Fruit fly (Drosophila melanogaster) whole organism, embryonic: ENCODE results near the gene ND-39.

Experiments used
- BtbVII ChIP-seq: fragments of 200-800 bp; sonication (Bioruptor generic); optimal IDR thresholded peaks from 3 replicates; lab custom pipeline; 2017; ENCODE audit warnings: missing biosample characterization, mild to moderate bottlenecking, missing genetic modification characterization
- CG10366 ChIP-seq: fragments of 200-800 bp; sonication (Bioruptor generic); IDR thresholded peaks from 2 replicates; pipeline ENCODE4 v1.3.6; 2022; ENCODE audit warnings: missing biosample characterization, missing genetic modification characterization
- CG12391 ChIP-seq: fragments of 200-800 bp; sonication (Bioruptor generic); optimal IDR thresholded peaks from 3 replicates; lab custom pipeline; 2018; ENCODE audit warnings: missing biosample characterization, mild to moderate bottlenecking, missing genetic modification characterization, moderate library complexity
- CG12659 ChIP-seq: fragments of 200-800 bp; sonication (Bioruptor generic); optimal IDR thresholded peaks from 3 replicates; lab custom pipeline; 2017; ENCODE audit warnings: mild to moderate bottlenecking, missing biosample characterization, missing genetic modification reagents, missing genetic modification characterization
- CG12744 ChIP-seq: fragments of 200-800 bp; sonication (Bioruptor generic); optimal IDR thresholded peaks from 2 replicates; lab custom pipeline; 2016; ENCODE audit warnings: missing biosample characterization, missing genetic modification characterization
- CG14441 ChIP-seq: fragments of 200-800 bp; sonication (Bioruptor generic); IDR thresholded peaks from 2 replicates; pipeline ENCODE4 v1.3.6; 2022; ENCODE audit warnings: missing biosample characterization, missing genetic modification characterization
- CG1529 ChIP-seq: fragments of 200-800 bp; sonication (Bioruptor generic); optimal IDR thresholded peaks from 3 replicates; lab custom pipeline; 2018; ENCODE audit warnings: missing biosample characterization, missing genetic modification characterization
- CG16813 ChIP-seq: fragments of 200-800 bp; sonication (Bioruptor generic); IDR thresholded peaks from 3 replicates; pipeline ENCODE4 v1.3.6; 2022; ENCODE audit warnings: missing biosample characterization, missing genetic modification characterization; ENCODE audit not compliant: partially characterized antibody
- CG17612 ChIP-seq: fragments of 200-800 bp; sonication (Bioruptor generic); IDR thresholded peaks from 2 replicates; pipeline ENCODE4 v1.3.6; 2022; ENCODE audit warnings: missing biosample characterization, missing genetic modification characterization
- CG2199 ChIP-seq: fragments of 200-800 bp; sonication (Bioruptor generic); IDR thresholded peaks from 3 replicates; pipeline ENCODE4 v1.3.6; 2022; ENCODE audit warnings: missing biosample characterization, missing genetic modification characterization
- CG2202 ChIP-seq: fragments of 200-800 bp; sonication (Bioruptor generic); optimal IDR thresholded peaks from 2 replicates; lab custom pipeline; 2018; ENCODE audit warnings: missing biosample characterization, mild to moderate bottlenecking, missing genetic modification characterization
- CG30020 ChIP-seq: fragments of 200-800 bp; optimal IDR thresholded peaks from 2 replicates; lab custom pipeline; 2019; ENCODE audit warnings: missing biosample characterization, mild to moderate bottlenecking, missing genetic modification characterization, moderate library complexity
- CG33557 ChIP-seq: fragments of 200-800 bp; sonication (Bioruptor generic); optimal IDR thresholded peaks from 2 replicates; lab custom pipeline; 2019; ENCODE audit warnings: missing biosample characterization, mild to moderate bottlenecking, missing genetic modification characterization, moderate library complexity
- CG4282 ChIP-seq: fragments of 200-800 bp; sonication (Bioruptor generic); optimal IDR thresholded peaks from 2 replicates; lab custom pipeline; 2016; ENCODE audit warnings: missing biosample characterization, missing genetic modification characterization
- CG4328 ChIP-seq: fragments of 200-800 bp; sonication (Bioruptor generic); optimal IDR thresholded peaks from 3 replicates; lab custom pipeline; 2017; ENCODE audit warnings: missing biosample characterization, missing genetic modification reagents, missing genetic modification characterization
- CG4854 ChIP-seq: fragments of 200-800 bp; sonication (Bioruptor generic); optimal IDR thresholded peaks from 2 replicates; lab custom pipeline; 2016; ENCODE audit warnings: missing biosample characterization, missing genetic modification characterization, inconsistent platforms
- CG6813 ChIP-seq: fragments of 200-800 bp; sonication (Bioruptor generic); optimal IDR thresholded peaks from 2 replicates; lab custom pipeline; 2017; ENCODE audit warnings: missing biosample characterization, missing genetic modification characterization, mild to moderate bottlenecking, moderate library complexity, missing genetic modification reagents
- CG8388 ChIP-seq: fragments of 200-800 bp; sonication (Bioruptor generic); optimal IDR thresholded peaks from 2 replicates; lab custom pipeline; 2019; ENCODE audit warnings: missing biosample characterization, mild to moderate bottlenecking, missing genetic modification characterization, moderate library complexity
- CG8924 ChIP-seq: fragments of 200-800 bp; optimal IDR thresholded peaks from 3 replicates; lab custom pipeline; 2019; ENCODE audit warnings: missing biosample characterization, mild to moderate bottlenecking, missing genetic modification characterization, moderate library complexity
- CG8944 ChIP-seq: fragments of 200-800 bp; sonication (Bioruptor generic); optimal IDR thresholded peaks from 3 replicates; lab custom pipeline; 2016; ENCODE audit warnings: missing biosample characterization, missing genetic modification characterization
- CG9727 ChIP-seq: fragments of 200-800 bp; sonication (Bioruptor generic); optimal IDR thresholded peaks from 3 replicates; lab custom pipeline; 2017; ENCODE audit warnings: missing biosample characterization, mild to moderate bottlenecking, missing genetic modification characterization
- Camta ChIP-seq: fragments of 200-800 bp; sonication (Bioruptor generic); optimal IDR thresholded peaks from 2 replicates; lab custom pipeline; 2016; ENCODE audit warnings: missing biosample characterization, missing genetic modification characterization
- Fer2 ChIP-seq: fragments of 200-800 bp; sonication (Bioruptor generic); optimal IDR thresholded peaks from 2 replicates; lab custom pipeline; 2018; ENCODE audit warnings: missing biosample characterization, mild to moderate bottlenecking, missing genetic modification characterization, moderate library complexity
- Fer3 ChIP-seq: fragments of 200-800 bp; sonication (Bioruptor generic); optimal IDR thresholded peaks from 2 replicates; lab custom pipeline; 2018; ENCODE audit warnings: missing biosample characterization, mild to moderate bottlenecking, missing genetic modification characterization, moderate library complexity
- HLH3B ChIP-seq: fragments of 200-800 bp; sonication (Bioruptor generic); IDR thresholded peaks from 2 replicates; pipeline ENCODE4 v1.3.6; 2022; ENCODE audit warnings: missing biosample characterization, missing genetic modification characterization
- Hsf ChIP-seq: fragments of 200-800 bp; sonication (Bioruptor generic); optimal IDR thresholded peaks from 3 replicates; lab custom pipeline; 2016; ENCODE audit warnings: missing biosample characterization, missing genetic modification characterization
- Nf-YC ChIP-seq: fragments of 200-800 bp; optimal IDR thresholded peaks from 3 replicates; lab custom pipeline; 2019; ENCODE audit warnings: missing biosample characterization, mild to moderate bottlenecking, missing genetic modification characterization, moderate library complexity
- Rx ChIP-seq: fragments of 200-800 bp; sonication (Bioruptor generic); IDR thresholded peaks from 2 replicates; pipeline ENCODE4 v1.3.6; 2022; ENCODE audit warnings: missing biosample characterization, missing genetic modification characterization
- Scr ChIP-seq: fragments of 200-800 bp; sonication (Bioruptor generic); IDR thresholded peaks from 2 replicates; pipeline ENCODE4 v1.3.6; 2022; ENCODE audit warnings: missing biosample characterization, missing genetic modification characterization; ENCODE audit not compliant: partially characterized antibody
- Spps ChIP-seq: fragments of 200-800 bp; sonication (Bioruptor generic); optimal IDR thresholded peaks from 2 replicates; lab custom pipeline; 2018; ENCODE audit warnings: missing biosample characterization, mild to moderate bottlenecking, missing genetic modification characterization
- amos ChIP-seq: fragments of 200-800 bp; sonication (Bioruptor generic); IDR thresholded peaks from 2 replicates; pipeline ENCODE4 v1.3.6; 2022; ENCODE audit warnings: missing biosample characterization, missing genetic modification characterization; ENCODE audit not compliant: partially characterized antibody
- crol ChIP-seq: fragments of 200-800 bp; sonication (Bioruptor generic); IDR thresholded peaks from 2 replicates; pipeline ENCODE4 v1.3.6; 2022; ENCODE audit warnings: missing biosample characterization, missing genetic modification characterization
- disco-r ChIP-seq: fragments of 200-800 bp; sonication (Bioruptor generic); optimal IDR thresholded peaks from 2 replicates; lab custom pipeline; 2016; ENCODE audit warnings: missing biosample characterization, missing genetic modification characterization
- gem ChIP-seq: fragments of 200-800 bp; sonication (Bioruptor generic); optimal IDR thresholded peaks from 2 replicates; lab custom pipeline; 2019; ENCODE audit warnings: missing biosample characterization, mild to moderate bottlenecking, missing genetic modification characterization, moderate library complexity
- gfzf ChIP-seq: fragments of 200-800 bp; sonication (Bioruptor generic); optimal IDR thresholded peaks from 2 replicates; lab custom pipeline; 2016; ENCODE audit warnings: missing biosample characterization, mild to moderate bottlenecking, missing genetic modification characterization, moderate library complexity
- hbn ChIP-seq: fragments of 200-800 bp; sonication (Bioruptor generic); IDR thresholded peaks from 2 replicates; pipeline ENCODE4 v1.3.6; 2022; ENCODE audit warnings: missing biosample characterization, missing genetic modification characterization; ENCODE audit not compliant: partially characterized antibody
- mam ChIP-seq: fragments of 200-800 bp; sonication (Bioruptor generic); optimal IDR thresholded peaks from 3 replicates; lab custom pipeline; 2016; ENCODE audit warnings: missing biosample characterization, missing genetic modification characterization
- nom ChIP-seq: fragments of 200-800 bp; sonication (Bioruptor generic); optimal IDR thresholded peaks from 2 replicates; lab custom pipeline; 2017; ENCODE audit warnings: missing biosample characterization, missing genetic modification characterization, mild to moderate bottlenecking, moderate library complexity, missing genetic modification reagents
- phol ChIP-seq: fragments of 200-800 bp; sonication (Bioruptor generic); optimal IDR thresholded peaks from 3 replicates; lab custom pipeline; 2018; ENCODE audit warnings: missing biosample characterization, mild to moderate bottlenecking, missing genetic modification characterization, moderate library complexity
- ranshi ChIP-seq: fragments of 200-800 bp; sonication (Bioruptor generic); IDR thresholded peaks from 2 replicates; pipeline ENCODE4 v1.3.6; 2022; ENCODE audit warnings: missing biosample characterization, missing genetic modification characterization
- ro ChIP-seq: fragments of 200-800 bp; sonication (Bioruptor generic); IDR thresholded peaks from 2 replicates; pipeline ENCODE4 v1.3.6; 2022; ENCODE audit warnings: missing biosample characterization, missing genetic modification characterization
- scrt ChIP-seq: fragments of 200-800 bp; sonication (Bioruptor generic); optimal IDR thresholded peaks from 2 replicates; lab custom pipeline; 2018; ENCODE audit warnings: missing biosample characterization, mild to moderate bottlenecking, missing genetic modification characterization, moderate library complexity
- tap ChIP-seq: fragments of 200-800 bp; optimal IDR thresholded peaks from 3 replicates; lab custom pipeline; 2019; ENCODE audit warnings: missing biosample characterization, mild to moderate bottlenecking, missing genetic modification characterization, moderate library complexity
- tgo ChIP-seq: fragments of 200-800 bp; sonication (Bioruptor generic); IDR thresholded peaks from 3 replicates; pipeline ENCODE4 v1.3.6; 2022; ENCODE audit warnings: missing biosample characterization, missing genetic modification characterization
- trh ChIP-seq: fragments of 200-800 bp; sonication (Bioruptor generic); optimal IDR thresholded peaks from 2 replicates; lab custom pipeline; 2016; ENCODE audit warnings: missing biosample characterization, missing genetic modification characterization
- ttk ChIP-seq: fragments of 200-800 bp; sonication (Bioruptor generic); IDR thresholded peaks from 2 replicates; pipeline ENCODE4 v2.1.2; 2022; ENCODE audit warnings: missing biosample characterization, missing genetic modification characterization
- tup ChIP-seq: fragments of 200-800 bp; sonication (Bioruptor generic); optimal IDR thresholded peaks from 2 replicates; lab custom pipeline; 2016; ENCODE audit warnings: missing biosample characterization, mild to moderate bottlenecking, missing genetic modification characterization, moderate library complexity
- unpg ChIP-seq: fragments of 200-800 bp; sonication (Bioruptor generic); optimal IDR thresholded peaks from 3 replicates; lab custom pipeline; 2018; ENCODE audit warnings: missing biosample characterization, mild to moderate bottlenecking, missing genetic modification characterization, moderate library complexity

The ND-39 gene

dm6 chr3L:20509121-20509934 is 17.4 kb downstream of the ND-39 start (continued):
- peak; percentile 44; the same call in 1 of the 2 replicates for TF ChIP-seq crol (GFP tag; lab: Robert Waterston, UW)
- peak; percentile 89 for TF ChIP-seq gem
- peak; percentile 51 for TF ChIP-seq CG6813 (GFP tag; lab: Kevin White, UChicago)
- peak; percentile 83 for TF ChIP-seq BtbVII
- no peak for TF ChIP-seq HLH3B (GFP tag; lab: Robert Waterston, UW)
- peak; percentile 59 for TF ChIP-seq CG12744 (GFP tag; lab: Kevin White, UChicago)
- no peak for TF ChIP-seq ranshi
- TF ChIP-seq CG14441, result 0 out of 2 replicates have a peak, but pooled peaks have one; percentile 13
- peak; percentile 86 for TF ChIP-seq CG12659 (GFP tag; lab: Kevin White, UChicago)
- TF ChIP-seq CG12391 (tag; lab: Kevin White, UChicago), result peak; percentile 84
- no peak for TF ChIP-seq amos (GFP tag; lab: Robert Waterston, UW)
- TF ChIP-seq ttk, result peak; percentile 13; the same call in 1 of the 2 replicates
- peak; percentile 47 for TF ChIP-seq CG4854 (GFP tag; lab: Kevin White, UChicago)
- peak; percentile 64 for TF ChIP-seq mam
- no peak for TF ChIP-seq tup (GFP tag; lab: Kevin White, UChicago)
- peak; percentile 63 for TF ChIP-seq Camta (GFP tag; lab: Kevin White, UChicago)
- TF ChIP-seq tap (tag; lab: Kevin White, UChicago), result peak; percentile 39
- peak; percentile 66 for TF ChIP-seq CG8388 (GFP tag; lab: Kevin White, UChicago)
- TF ChIP-seq CG2199 (GFP tag; lab: Robert Waterston, UW), result no peak
- no peak for TF ChIP-seq ro (GFP tag; lab: Robert Waterston, UW)
- peak; percentile 71 for TF ChIP-seq Fer3
- TF ChIP-seq trh, result no peak
- TF ChIP-seq disco-r (GFP tag; lab: Kevin White, UChicago), result peak; percentile 55
- peak; percentile 39 for TF ChIP-seq nom (GFP tag; lab: Kevin White, UChicago)
- peak; percentile 60 for TF ChIP-seq Fer2 (tag; lab: Kevin White, UChicago)
- TF ChIP-seq phol, result peak; percentile 75
- TF ChIP-seq CG17612 (GFP tag; lab: Robert Waterston, UW), result no peak
- TF ChIP-seq CG10366, result peak; percentile 23
- TF ChIP-seq CG8924 (tag; lab: Kevin White, UChicago), result peak; percentile 90
- TF ChIP-seq unpg (GFP tag; lab: Kevin White, UChicago), result peak; percentile 64
- peak; percentile 43 for TF ChIP-seq CG30020 (tag; lab: Kevin White, UChicago)
- TF ChIP-seq Spps (tag; lab: Kevin White, UChicago), result peak; percentile 56
- peak; percentile 20 for TF ChIP-seq CG8944 (GFP tag; lab: Kevin White, UChicago)
- peak; percentile 37 for TF ChIP-seq CG2202 (tag; lab: Kevin White, UChicago)
- peak; percentile 75 for TF ChIP-seq Nf-YC
- peak; percentile 10 for TF ChIP-seq CG4282 (GFP tag; lab: Kevin White, UChicago)
- TF ChIP-seq CG1529 (GFP tag; lab: Kevin White, UChicago), result peak; percentile 60
- TF ChIP-seq gfzf (GFP tag; lab: Kevin White, UChicago), result no peak
- TF ChIP-seq tgo, result peak; percentile 54; the same call in 1 of the 3 replicates
- no peak for TF ChIP-seq Scr (GFP tag; lab: Robert Waterston, UW)
- no peak for TF ChIP-seq hbn (GFP tag; lab: Robert Waterston, UW)
- peak; percentile 78 for TF ChIP-seq scrt
- TF ChIP-seq CG4328 (GFP tag; lab: Kevin White, UChicago), result peak; percentile 67
- peak; percentile 88 for TF ChIP-seq CG9727 (GFP tag; lab: Kevin White, UChicago)
- peak; percentile 59 for TF ChIP-seq CG33557 (GFP tag; lab: Kevin White, UChicago)
- TF ChIP-seq Hsf, result peak; percentile 76
- no peak for TF ChIP-seq Rx
- TF ChIP-seq CG16813 (GFP tag; lab: Robert Waterston, UW), result no peak
